Fruit fly (Drosophila melanogaster) whole organism, embryonic: ENCODE measurements around the gene ver.
A peak's percentile ranks its signal among the peaks of the same experiment; 100 is the strongest.

Source experiments
- Antp ChIP-seq: fragments of 200-800 bp; sonication (Bioruptor generic); optimal IDR thresholded peaks from 3 replicates; lab custom pipeline; 2016; ENCODE audit warnings: missing biosample characterization, missing genetic modification characterization
- B-H1 ChIP-seq: fragments of 200-800 bp; sonication (Bioruptor generic); IDR thresholded peaks from 3 replicates; pipeline ENCODE4 v1.3.6; 2022; ENCODE audit warnings: missing biosample characterization, missing genetic modification characterization
- Bgb ChIP-seq: fragments of 200-800 bp; sonication (Bioruptor generic); IDR thresholded peaks from 2 replicates; pipeline ENCODE4 v1.3.6; 2022; ENCODE audit warnings: missing biosample characterization, missing genetic modification characterization; ENCODE audit not compliant: partially characterized antibody
- Blimp-1 ChIP-seq: fragments of 200-800 bp; sonication (Bioruptor generic); optimal IDR thresholded peaks from 3 replicates; lab custom pipeline; 2018; ENCODE audit warnings: missing biosample characterization, missing genetic modification characterization, mild to moderate bottlenecking, moderate library complexity, missing genetic modification reagents
- CG11504 ChIP-seq: fragments of 200-800 bp; sonication (Bioruptor generic); optimal IDR thresholded peaks from 3 replicates; lab custom pipeline; 2019; ENCODE audit warnings: missing biosample characterization, mild to moderate bottlenecking, missing genetic modification characterization, moderate library complexity
- CG13287 ChIP-seq: fragments of 200-800 bp; sonication (Bioruptor generic); IDR thresholded peaks from 2 replicates; pipeline ENCODE4 v1.3.6; 2022; ENCODE audit warnings: missing biosample characterization, missing genetic modification characterization; ENCODE audit not compliant: partially characterized antibody
- CG14441 ChIP-seq: fragments of 200-800 bp; sonication (Bioruptor generic); IDR thresholded peaks from 2 replicates; pipeline ENCODE4 v1.3.6; 2022; ENCODE audit warnings: missing biosample characterization, missing genetic modification characterization
- CG16779 ChIP-seq: fragments of 200-800 bp; sonication (Bioruptor generic); IDR thresholded peaks from 2 replicates; pipeline ENCODE4 v1.3.6; 2022; ENCODE audit warnings: missing biosample characterization, missing genetic modification characterization
- CG2875 ChIP-seq: fragments of 200-800 bp; sonication (Bioruptor generic); optimal IDR thresholded peaks from 2 replicates; lab custom pipeline; 2017; ENCODE audit warnings: missing biosample characterization, mild to moderate bottlenecking, missing genetic modification characterization, missing genetic modification reagents
- CG3163 ChIP-seq: fragments of 200-800 bp; sonication (Bioruptor generic); optimal IDR thresholded peaks from 3 replicates; lab custom pipeline; 2016; ENCODE audit warnings: missing biosample characterization, missing genetic modification characterization
- CG3726 ChIP-seq: fragments of 200-800 bp; sonication (Bioruptor generic); IDR thresholded peaks from 3 replicates; pipeline ENCODE4, ENCODE4 v1.3.6; 2022; ENCODE audit warnings: missing biosample characterization, missing genetic modification characterization
- CG5180 ChIP-seq: fragments of 200-800 bp; sonication (Bioruptor generic); optimal IDR thresholded peaks from 3 replicates; lab custom pipeline; 2017; ENCODE audit warnings: missing biosample characterization, missing genetic modification characterization, mild to moderate bottlenecking, moderate library complexity, missing genetic modification reagents
- CG5245 ChIP-seq: fragments of 200-800 bp; sonication (Bioruptor generic); optimal IDR thresholded peaks from 3 replicates; lab custom pipeline; 2016; ENCODE audit warnings: missing biosample characterization, missing genetic modification characterization
- Drgx ChIP-seq: fragments of 200-800 bp; sonication (Bioruptor generic); IDR thresholded peaks from 2 replicates; pipeline ENCODE4 v1.3.6; 2022; ENCODE audit warnings: missing biosample characterization, missing genetic modification characterization
- Hmr ChIP-seq: fragments of 200-800 bp; sonication (Bioruptor generic); optimal IDR thresholded peaks from 3 replicates; lab custom pipeline; 2017; ENCODE audit warnings: mild to moderate bottlenecking, missing biosample characterization, missing genetic modification reagents, missing genetic modification characterization
- Hsf ChIP-seq: fragments of 200-800 bp; sonication (Bioruptor generic); optimal IDR thresholded peaks from 3 replicates; lab custom pipeline; 2016; ENCODE audit warnings: missing biosample characterization, missing genetic modification characterization
- Jarid2 ChIP-seq: fragments of 200-800 bp; sonication (Bioruptor generic); optimal IDR thresholded peaks from 3 replicates; lab custom pipeline; 2017; ENCODE audit warnings: mild to moderate bottlenecking, missing biosample characterization, missing genetic modification reagents, missing genetic modification characterization
- Opbp ChIP-seq: fragments of 200-800 bp; sonication (Bioruptor generic); IDR thresholded peaks from 3 replicates; pipeline ENCODE4 v1.3.6; 2022; ENCODE audit warnings: missing biosample characterization, missing genetic modification characterization; ENCODE audit not compliant: partially characterized antibody
- Pdp1 ChIP-seq, 2 experiments: fragments of 200-800 bp; sonication (Bioruptor generic); optimal IDR thresholded peaks; 3 replicates each; lab custom pipeline; 2016; ENCODE audit warnings: missing biosample characterization in 2 of 2, missing genetic modification characterization in 2 of 2, mild to moderate bottlenecking in 1 of 2, moderate library complexity in 1 of 2
- Rfx ChIP-seq: fragments of 200-800 bp; sonication (Bioruptor generic); IDR thresholded peaks from 2 replicates; pipeline ENCODE4 v1.3.6; 2022; ENCODE audit warnings: missing biosample characterization, missing genetic modification characterization
- Trl ChIP-seq, 3 experiments: fragments of >200 bp in 2 of 3; fragments of 200-800 bp in 1 of 3; sonication (Bioruptor generic) in 1 of 3; optimal IDR thresholded peaks; 2 replicates in 1 of 3; 3 replicates in 2 of 3; lab custom pipeline; 2016 to 2017; ENCODE audit warnings: missing biosample characterization in 1 of 3, missing genetic modification characterization in 1 of 3
- abd-A ChIP-seq: fragments of 200-800 bp; sonication (Bioruptor generic); optimal IDR thresholded peaks from 3 replicates; lab custom pipeline; 2019; ENCODE audit warnings: missing biosample characterization, mild to moderate bottlenecking, missing genetic modification characterization, moderate library complexity
- chinmo ChIP-seq: fragments of 200-800 bp; sonication (Bioruptor generic); IDR thresholded peaks from 4 replicates; pipeline ENCODE4 v1.3.6; 2022; ENCODE audit warnings: missing biosample characterization, missing genetic modification characterization; ENCODE audit not compliant: partially characterized antibody
- chm ChIP-seq: fragments of 200-800 bp; sonication (Bioruptor generic); IDR thresholded peaks from 2 replicates; pipeline ENCODE4 v1.3.6; 2022; ENCODE audit warnings: missing biosample characterization, missing genetic modification characterization
- crol ChIP-seq: fragments of 200-800 bp; sonication (Bioruptor generic); IDR thresholded peaks from 2 replicates; pipeline ENCODE4 v1.3.6; 2022; ENCODE audit warnings: missing biosample characterization, missing genetic modification characterization
- da ChIP-seq: fragments of 200-800 bp; sonication (Bioruptor generic); optimal IDR thresholded peaks from 2 replicates; lab custom pipeline; 2016; ENCODE audit warnings: missing biosample characterization, missing genetic modification characterization
- dysf ChIP-seq: fragments of 200-800 bp; sonication (Bioruptor generic); IDR thresholded peaks from 3 replicates; pipeline ENCODE4 v1.3.6; 2022; ENCODE audit warnings: missing biosample characterization, missing genetic modification characterization
- gem ChIP-seq: fragments of 200-800 bp; sonication (Bioruptor generic); optimal IDR thresholded peaks from 2 replicates; lab custom pipeline; 2019; ENCODE audit warnings: missing biosample characterization, mild to moderate bottlenecking, missing genetic modification characterization, moderate library complexity
- insv ChIP-seq, 2 experiments: fragments of 200-800 bp; sonication (Bioruptor generic); optimal IDR thresholded peaks; 3 replicates each; lab custom pipeline; 2016 to 2018; ENCODE audit warnings: missing biosample characterization in 2 of 2, missing genetic modification characterization in 2 of 2
- nom ChIP-seq: fragments of 200-800 bp; sonication (Bioruptor generic); optimal IDR thresholded peaks from 2 replicates; lab custom pipeline; 2017; ENCODE audit warnings: missing biosample characterization, missing genetic modification characterization, mild to moderate bottlenecking, moderate library complexity, missing genetic modification reagents
- otp ChIP-seq: fragments of 200-800 bp; sonication (Bioruptor generic); IDR thresholded peaks from 3 replicates; pipeline ENCODE4, ENCODE4 v1.3.6; 2022; ENCODE audit warnings: missing biosample characterization, missing genetic modification characterization
- pum ChIP-seq: fragments of 200-800 bp; sonication (Bioruptor generic); optimal IDR thresholded peaks from 2 replicates; lab custom pipeline; 2016; ENCODE audit warnings: missing biosample characterization, missing genetic modification characterization
- sd ChIP-seq: fragments of 200-800 bp; sonication (Bioruptor generic); optimal IDR thresholded peaks from 3 replicates; lab custom pipeline; 2018; ENCODE audit warnings: missing biosample characterization, mild to moderate bottlenecking, missing genetic modification characterization, moderate library complexity
- seq ChIP-seq: fragments of 200-800 bp; sonication (Bioruptor generic); IDR thresholded peaks from 2 replicates; pipeline ENCODE4 v1.3.6; 2022; ENCODE audit warnings: missing biosample characterization, missing genetic modification characterization
- sim ChIP-seq: fragments of 200-800 bp; sonication (Bioruptor generic); IDR thresholded peaks from 2 replicates; pipeline ENCODE4 v1.3.6; 2022; ENCODE audit warnings: missing biosample characterization, missing genetic modification characterization
- vnd ChIP-seq: fragments of 200-800 bp; sonication (Bioruptor generic); IDR thresholded peaks from 3 replicates; pipeline ENCODE4 v1.3.6; 2022; ENCODE audit warnings: missing biosample characterization, missing genetic modification characterization; ENCODE audit not compliant: partially characterized antibody
- z ChIP-seq: fragments of 200-800 bp; sonication (Bioruptor generic); IDR thresholded peaks from 3 replicates; pipeline ENCODE4 v1.3.6; 2022; ENCODE audit warnings: missing biosample characterization, missing genetic modification characterization

The ver gene

DNA sequence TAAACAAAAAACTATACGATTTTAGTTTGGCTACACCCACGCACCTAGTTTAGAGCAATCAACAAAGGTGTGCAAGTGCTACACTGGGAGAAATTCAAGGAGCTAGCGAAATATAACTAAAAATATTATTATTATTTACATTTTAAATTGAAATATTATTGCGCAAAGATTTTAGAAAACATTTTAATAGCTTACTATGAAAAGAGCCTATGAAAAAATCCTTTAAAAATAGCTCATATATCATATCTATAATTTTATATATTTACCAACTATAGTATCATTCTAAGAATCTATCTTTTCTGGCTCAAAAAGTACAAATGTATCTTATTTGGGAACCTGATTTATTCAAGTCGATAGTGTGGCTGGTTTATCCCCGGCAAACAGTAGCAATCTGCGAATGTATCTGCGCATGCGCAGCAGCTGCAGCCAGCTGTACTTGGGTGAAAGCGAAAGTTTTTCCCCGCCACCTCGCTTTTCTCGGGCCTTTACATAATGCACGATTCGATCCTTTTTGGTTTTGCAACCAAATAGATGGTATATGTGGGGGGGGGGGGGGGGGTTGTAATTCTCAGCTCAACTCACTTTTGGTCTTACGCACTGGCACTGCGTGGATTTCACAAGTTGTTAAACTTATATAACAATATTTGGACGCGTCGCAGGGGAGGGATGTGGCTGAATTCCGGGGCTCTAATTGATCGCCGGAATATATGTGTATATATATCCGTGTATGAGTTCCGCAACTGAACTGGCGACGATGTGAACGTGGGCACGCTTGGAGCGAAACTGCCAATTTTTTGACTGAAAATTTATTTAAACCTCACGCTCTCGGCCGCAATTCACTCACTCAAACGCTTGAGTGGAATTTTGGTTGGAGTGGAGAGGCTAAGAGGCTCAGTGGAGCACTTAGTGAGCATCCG, 27.1 kb upstream of the ver start, which contains the start of gene CG10657 (continued):
- TF ChIP-seq Hmr (no peak), vnd (GFP tag; lab: Robert Waterston, UW) (no peak), CG5180 (GFP tag; lab: Kevin White, UChicago) (no peak), Jarid2 (peak; percentile 57), dysf (peak; percentile 37; the same call in 1 of the 3 replicates), CG3163 (no peak), Opbp (GFP tag; lab: Robert Waterston, UW) (peak; percentile 55; the same call in 1 of the 3 replicates), abd-A (tag; lab: Kevin White, UChicago) (no peak), seq (no peak), crol (GFP tag; lab: Robert Waterston, UW) (peak; percentile 57; the same call in 1 of the 2 replicates), CG14441 (peak; percentile 25; the same call in 1 of the 2 replicates), CG16779 (GFP tag; lab: Robert Waterston, UW) (no peak), da (GFP tag; lab: Kevin White, UChicago) (no peak), Rfx (GFP tag; lab: Robert Waterston, UW) (0 out of 2 replicates have a peak, but pooled peaks have one; percentile 16), B-H1 (GFP tag; lab: Robert Waterston, UW) (no peak), sd (tag; lab: Kevin White, UChicago) (peak; percentile 81), chinmo (GFP tag; lab: Robert Waterston, UW) (peak; percentile 84; the same call in 2 of the 4 replicates), gem (tag; lab: Kevin White, UChicago) (peak; percentile 7), chm (GFP tag; lab: Robert Waterston, UW) (peak; percentile 55; the same call in 1 of the 2 replicates), otp (GFP tag; lab: Robert Waterston, UW) (0 out of 3 replicates have a peak, but pooled peaks have one; percentile 21), Bgb (peak; percentile 50; the same call in 1 of the 2 replicates), CG11504 (tag; lab: Kevin White, UChicago) (peak; percentile 16), CG3726 (no peak), insv (GFP tag; optimal IDR thresholded peaks at IDR 0.05; lab: Kevin White, UChicago) (no peak), pum (no peak), Trl (optimal IDR thresholded peaks at IDR 0.05; lab: Kevin White, UChicago) (peak in 1 of 2 experiments; percentile 28), Trl (GFP tag; optimal IDR thresholded peaks at IDR 0.05; lab: Kevin White, UChicago) (no peak), nom (GFP tag; lab: Kevin White, UChicago) (no peak), sim (GFP tag; lab: Robert Waterston, UW) (0 out of 2 replicates have a peak, but pooled peaks have one; percentile 32), Hsf (GFP tag; lab: Kevin White, UChicago) (no peak), Blimp-1 (GFP tag; lab: Kevin White, UChicago) (peak; percentile 48), CG13287 (GFP tag; lab: Robert Waterston, UW) (peak; percentile 30; the same call in 1 of the 2 replicates), Pdp1 (GFP tag; optimal IDR thresholded peaks at IDR 0.05; lab: Kevin White, UChicago) (peak in 1 of 2 experiments; percentile 92), CG5245 (GFP tag; lab: Kevin White, UChicago) (no peak), Drgx (GFP tag; lab: Robert Waterston, UW) (no peak; the same call in 1 of the 2 replicates), z (peak; percentile 96), CG2875 (GFP tag; lab: Kevin White, UChicago) (no peak), Antp (GFP tag; lab: Kevin White, UChicago) (no peak)
